Worm (Caenorhabditis elegans) whole organism, L2 larva: ENCODE results near the gene B0563.1.

ENCODE experiments used
- crh-2 ChIP-seq: sonication (generic microtip); optimal IDR thresholded peaks from 2 replicates; lab custom pipeline; 2017; ENCODE audit warnings: missing biosample characterization, missing genetic modification characterization
- skn-1 ChIP-seq: sonication (generic microtip); optimal IDR thresholded peaks from 2 replicates; lab custom pipeline; 2017; ENCODE audit warnings: missing biosample characterization, missing genetic modification characterization

DNA sequence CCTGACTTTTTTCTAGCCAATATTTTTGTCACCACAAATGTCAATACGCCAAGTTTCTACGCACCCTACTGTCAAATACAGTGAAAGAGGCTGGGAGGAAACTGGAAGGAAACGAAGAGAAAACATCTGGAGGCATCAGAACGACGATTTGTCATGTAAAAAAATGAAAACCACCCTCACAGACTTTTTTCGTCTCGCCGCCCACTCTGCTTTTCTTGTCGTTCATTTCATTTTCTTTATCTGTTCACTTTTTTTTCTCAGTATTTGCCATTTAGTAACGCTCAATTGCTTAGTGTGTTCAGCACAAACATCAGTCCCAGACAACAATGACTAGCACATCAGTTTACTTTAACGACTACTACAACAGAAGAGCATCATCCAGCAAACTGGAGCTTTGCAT is 25.5 kb upstream of the B0563.1 start, which contains the start of gene B0563.5:
- TF ChIP-seq crh-2 (tag; lab: Kevin White, UChicago) (no peak), skn-1 (tag; lab: Kevin White, UChicago) (no peak)
